Fruit fly (Drosophila melanogaster) whole organism, embryonic: ENCODE data around the gene Mvl.

Experiments
- C15 ChIP-seq: fragments of 200-800 bp; sonication (Bioruptor generic); IDR thresholded peaks from 3 replicates; pipeline ENCODE4 v1.3.6; 2022; ENCODE audit warnings: missing biosample characterization, missing genetic modification characterization
- CG10209 ChIP-seq: fragments of 200-800 bp; sonication (Bioruptor generic); optimal IDR thresholded peaks from 3 replicates; lab custom pipeline; 2017; ENCODE audit warnings: missing biosample characterization, mild to moderate bottlenecking, missing genetic modification characterization, missing genetic modification reagents
- CG12769 ChIP-seq: fragments of 200-800 bp; sonication (Bioruptor generic); optimal IDR thresholded peaks from 2 replicates; lab custom pipeline; 2019; ENCODE audit warnings: missing biosample characterization, mild to moderate bottlenecking, missing genetic modification characterization, moderate library complexity
- CG13624 ChIP-seq: fragments of 200-800 bp; sonication (Bioruptor generic); optimal IDR thresholded peaks from 2 replicates; lab custom pipeline; 2016; ENCODE audit warnings: missing biosample characterization, missing genetic modification characterization
- CG13775 ChIP-seq: fragments of 200-800 bp; sonication (Bioruptor generic); optimal IDR thresholded peaks from 3 replicates; lab custom pipeline; 2017; ENCODE audit warnings: missing biosample characterization, mild to moderate bottlenecking, missing genetic modification characterization
- CG1529 ChIP-seq: fragments of 200-800 bp; sonication (Bioruptor generic); optimal IDR thresholded peaks from 3 replicates; lab custom pipeline; 2018; ENCODE audit warnings: missing biosample characterization, missing genetic modification characterization
- CG15601 ChIP-seq: fragments of 200-800 bp; sonication (Bioruptor generic); optimal IDR thresholded peaks from 3 replicates; lab custom pipeline; 2019; ENCODE audit warnings: missing biosample characterization, mild to moderate bottlenecking, missing genetic modification characterization, moderate library complexity
- CG17361 ChIP-seq: fragments of 200-800 bp; sonication (Bioruptor generic); IDR thresholded peaks from 3 replicates; pipeline ENCODE4 v1.3.6; 2022; ENCODE audit warnings: missing biosample characterization, missing genetic modification characterization
- CG2875 ChIP-seq: fragments of 200-800 bp; sonication (Bioruptor generic); optimal IDR thresholded peaks from 2 replicates; lab custom pipeline; 2017; ENCODE audit warnings: missing biosample characterization, mild to moderate bottlenecking, missing genetic modification characterization, missing genetic modification reagents
- CG2889 ChIP-seq: fragments of 200-800 bp; sonication (Bioruptor generic); IDR thresholded peaks from 3 replicates; pipeline ENCODE4 v1.3.6; 2022; ENCODE audit warnings: missing biosample characterization, missing genetic modification characterization
- CG30431 ChIP-seq: fragments of 200-800 bp; sonication (Bioruptor generic); optimal IDR thresholded peaks from 2 replicates; lab custom pipeline; 2017; ENCODE audit warnings: missing biosample characterization, missing genetic modification characterization
- CG31388 ChIP-seq: fragments of 200-800 bp; sonication (Bioruptor generic); optimal IDR thresholded peaks from 2 replicates; lab custom pipeline; 2016; ENCODE audit warnings: missing biosample characterization, missing genetic modification characterization
- CG31441 ChIP-seq: fragments of 200-800 bp; sonication (Bioruptor generic); IDR thresholded peaks from 2 replicates; pipeline ENCODE4 v1.3.6; 2022; ENCODE audit warnings: missing biosample characterization, missing genetic modification characterization
- CG4617 ChIP-seq: fragments of 200-800 bp; sonication (Bioruptor generic); optimal IDR thresholded peaks from 3 replicates; lab custom pipeline; 2016; ENCODE audit warnings: missing biosample characterization, missing genetic modification characterization, borderline replicate concordance
- CG7372 ChIP-seq: fragments of 200-800 bp; sonication (Bioruptor generic); IDR thresholded peaks from 2 replicates; pipeline ENCODE4 v1.3.6; 2022; ENCODE audit warnings: missing biosample characterization, missing genetic modification characterization
- Dll ChIP-seq: fragments of 200-800 bp; sonication (Bioruptor generic); IDR thresholded peaks from 4 replicates; pipeline ENCODE4 v1.3.6; 2022; ENCODE audit warnings: missing biosample characterization, missing genetic modification characterization; ENCODE audit not compliant: partially characterized antibody
- Fer1 ChIP-seq: fragments of 200-800 bp; sonication (Bioruptor generic); optimal IDR thresholded peaks from 2 replicates; lab custom pipeline; 2017; ENCODE audit warnings: missing biosample characterization, mild to moderate bottlenecking, missing genetic modification characterization
- Hey ChIP-seq: fragments of 200-800 bp; sonication (Bioruptor generic); optimal IDR thresholded peaks from 3 replicates; lab custom pipeline; 2018; ENCODE audit warnings: missing biosample characterization, mild to moderate bottlenecking, missing genetic modification characterization
- HmgD ChIP-seq: fragments of 200-800 bp; sonication (Bioruptor generic); optimal IDR thresholded peaks from 3 replicates; lab custom pipeline; 2016; ENCODE audit warnings: missing biosample characterization, missing genetic modification characterization
- Hmr ChIP-seq: fragments of 200-800 bp; sonication (Bioruptor generic); optimal IDR thresholded peaks from 3 replicates; lab custom pipeline; 2017; ENCODE audit warnings: mild to moderate bottlenecking, missing biosample characterization, missing genetic modification reagents, missing genetic modification characterization
- MESR4 ChIP-seq: fragments of 200-800 bp; sonication (Bioruptor generic); optimal IDR thresholded peaks from 2 replicates; lab custom pipeline; 2018; ENCODE audit warnings: missing biosample characterization, mild to moderate bottlenecking, missing genetic modification characterization, moderate library complexity
- Meics ChIP-seq: fragments of 200-800 bp; sonication (Bioruptor generic); optimal IDR thresholded peaks from 2 replicates; lab custom pipeline; 2017; ENCODE audit warnings: missing biosample characterization, mild to moderate bottlenecking, missing genetic modification characterization
- Nf-YC ChIP-seq: fragments of 200-800 bp; optimal IDR thresholded peaks from 3 replicates; lab custom pipeline; 2019; ENCODE audit warnings: missing biosample characterization, mild to moderate bottlenecking, missing genetic modification characterization, moderate library complexity
- Side ChIP-seq: fragments of 200-800 bp; sonication (Bioruptor generic); optimal IDR thresholded peaks from 2 replicates; lab custom pipeline; 2016; ENCODE audit warnings: missing biosample characterization, missing genetic modification characterization
- Ssrp ChIP-seq: fragments of 200-800 bp; sonication (Bioruptor generic); optimal IDR thresholded peaks from 2 replicates; lab custom pipeline; 2018; ENCODE audit warnings: missing biosample characterization, mild to moderate bottlenecking, missing genetic modification characterization, moderate library complexity
- Xrp1 ChIP-seq: fragments of 200-800 bp; sonication (Bioruptor generic); IDR thresholded peaks from 2 replicates; pipeline ENCODE4 v1.3.6; 2022; ENCODE audit warnings: missing biosample characterization, missing genetic modification characterization
- ara ChIP-seq: fragments of 200-800 bp; sonication (Bioruptor generic); IDR thresholded peaks from 2 replicates; pipeline ENCODE4 v1.3.6; 2022; ENCODE audit warnings: missing biosample characterization, missing genetic modification characterization
- ato ChIP-seq: fragments of 200-800 bp; sonication (Bioruptor generic); IDR thresholded peaks from 2 replicates; pipeline ENCODE4 v1.3.6; 2022; ENCODE audit warnings: missing biosample characterization, missing genetic modification characterization; ENCODE audit not compliant: partially characterized antibody
- ewg ChIP-seq: fragments of 200-800 bp; sonication (Bioruptor generic); optimal IDR thresholded peaks from 3 replicates; lab custom pipeline; 2017; ENCODE audit warnings: mild to moderate bottlenecking, missing biosample characterization, missing genetic modification reagents, missing genetic modification characterization
- gce ChIP-seq: fragments of 200-800 bp; sonication (Bioruptor generic); IDR thresholded peaks from 3 replicates; pipeline ENCODE4 v1.3.6; 2022; ENCODE audit warnings: missing biosample characterization, missing genetic modification characterization
- gem ChIP-seq: fragments of 200-800 bp; sonication (Bioruptor generic); optimal IDR thresholded peaks from 2 replicates; lab custom pipeline; 2019; ENCODE audit warnings: missing biosample characterization, mild to moderate bottlenecking, missing genetic modification characterization, moderate library complexity
- gfzf ChIP-seq: fragments of 200-800 bp; sonication (Bioruptor generic); optimal IDR thresholded peaks from 2 replicates; lab custom pipeline; 2016; ENCODE audit warnings: missing biosample characterization, mild to moderate bottlenecking, missing genetic modification characterization, moderate library complexity
- ham ChIP-seq: fragments of 200-800 bp; sonication (Bioruptor generic); IDR thresholded peaks from 2 replicates; pipeline ENCODE4 v1.3.6; 2022; ENCODE audit warnings: missing biosample characterization, missing genetic modification characterization
- ind ChIP-seq: fragments of 200-800 bp; sonication (Bioruptor generic); optimal IDR thresholded peaks from 3 replicates; lab custom pipeline; 2016; ENCODE audit warnings: missing biosample characterization, missing genetic modification characterization
- insv ChIP-seq, 2 experiments: fragments of 200-800 bp; sonication (Bioruptor generic); optimal IDR thresholded peaks; 3 replicates each; lab custom pipeline; 2016 to 2018; ENCODE audit warnings: missing biosample characterization in 2 of 2, missing genetic modification characterization in 2 of 2
- inv ChIP-seq: fragments of 200-800 bp; sonication (Bioruptor generic); IDR thresholded peaks from 2 replicates; pipeline ENCODE4 v1.3.6; 2022; ENCODE audit warnings: missing biosample characterization, missing genetic modification characterization; ENCODE audit not compliant: partially characterized antibody
- jigr1 ChIP-seq: fragments of 200-800 bp; sonication (Bioruptor generic); IDR thresholded peaks from 3 replicates; pipeline ENCODE4 v1.3.6; 2022; ENCODE audit warnings: missing biosample characterization, missing genetic modification characterization
- luna ChIP-seq: fragments of 200-800 bp; sonication (Bioruptor generic); optimal IDR thresholded peaks from 2 replicates; lab custom pipeline; 2016; ENCODE audit warnings: missing biosample characterization, missing genetic modification characterization
- mld ChIP-seq: fragments of 200-800 bp; sonication (Bioruptor generic); IDR thresholded peaks from 3 replicates; pipeline ENCODE4 v1.3.6; 2022; ENCODE audit warnings: missing biosample characterization, missing genetic modification characterization; ENCODE audit not compliant: partially characterized antibody
- nerfin-1 ChIP-seq: fragments of 200-800 bp; sonication (Bioruptor generic); optimal IDR thresholded peaks from 3 replicates; lab custom pipeline; 2019; ENCODE audit warnings: missing biosample characterization, mild to moderate bottlenecking, missing genetic modification characterization, moderate library complexity
- odd ChIP-seq: fragments of 200-800 bp; sonication (Bioruptor generic); optimal IDR thresholded peaks from 2 replicates; lab custom pipeline; 2017; ENCODE audit warnings: missing biosample characterization, mild to moderate bottlenecking, missing genetic modification characterization
- sc ChIP-seq, 3 experiments: fragments of >200 bp in 2 of 3; fragments of 200-800 bp in 1 of 3; sonication (Bioruptor generic) in 1 of 3; optimal IDR thresholded peaks; 2 replicates in 2 of 3; 3 replicates in 1 of 3; lab custom pipeline; 2017; ENCODE audit warnings: mild to moderate bottlenecking in 1 of 3, missing biosample characterization in 1 of 3, missing genetic modification characterization in 1 of 3, missing genetic modification reagents in 1 of 3
- sim ChIP-seq: fragments of 200-800 bp; sonication (Bioruptor generic); IDR thresholded peaks from 2 replicates; pipeline ENCODE4 v1.3.6; 2022; ENCODE audit warnings: missing biosample characterization, missing genetic modification characterization
- so ChIP-seq: fragments of 200-800 bp; sonication (Bioruptor generic); IDR thresholded peaks from 3 replicates; pipeline ENCODE4 v1.3.6; 2022; ENCODE audit warnings: missing biosample characterization, missing genetic modification characterization
- sqz ChIP-seq: fragments of 200-800 bp; sonication (Bioruptor generic); optimal IDR thresholded peaks from 3 replicates; lab custom pipeline; 2018; ENCODE audit warnings: missing biosample characterization, mild to moderate bottlenecking, missing genetic modification characterization
- tup ChIP-seq: fragments of 200-800 bp; sonication (Bioruptor generic); optimal IDR thresholded peaks from 2 replicates; lab custom pipeline; 2016; ENCODE audit warnings: missing biosample characterization, mild to moderate bottlenecking, missing genetic modification characterization, moderate library complexity
- unpg ChIP-seq: fragments of 200-800 bp; sonication (Bioruptor generic); optimal IDR thresholded peaks from 3 replicates; lab custom pipeline; 2018; ENCODE audit warnings: missing biosample characterization, mild to moderate bottlenecking, missing genetic modification characterization, moderate library complexity
- vnd ChIP-seq: fragments of 200-800 bp; sonication (Bioruptor generic); IDR thresholded peaks from 3 replicates; pipeline ENCODE4 v1.3.6; 2022; ENCODE audit warnings: missing biosample characterization, missing genetic modification characterization; ENCODE audit not compliant: partially characterized antibody
- yki ChIP-seq: fragments of >200 bp; optimal IDR thresholded peaks from 3 replicates; lab custom pipeline; 2018

Gene Mvl

DNA sequence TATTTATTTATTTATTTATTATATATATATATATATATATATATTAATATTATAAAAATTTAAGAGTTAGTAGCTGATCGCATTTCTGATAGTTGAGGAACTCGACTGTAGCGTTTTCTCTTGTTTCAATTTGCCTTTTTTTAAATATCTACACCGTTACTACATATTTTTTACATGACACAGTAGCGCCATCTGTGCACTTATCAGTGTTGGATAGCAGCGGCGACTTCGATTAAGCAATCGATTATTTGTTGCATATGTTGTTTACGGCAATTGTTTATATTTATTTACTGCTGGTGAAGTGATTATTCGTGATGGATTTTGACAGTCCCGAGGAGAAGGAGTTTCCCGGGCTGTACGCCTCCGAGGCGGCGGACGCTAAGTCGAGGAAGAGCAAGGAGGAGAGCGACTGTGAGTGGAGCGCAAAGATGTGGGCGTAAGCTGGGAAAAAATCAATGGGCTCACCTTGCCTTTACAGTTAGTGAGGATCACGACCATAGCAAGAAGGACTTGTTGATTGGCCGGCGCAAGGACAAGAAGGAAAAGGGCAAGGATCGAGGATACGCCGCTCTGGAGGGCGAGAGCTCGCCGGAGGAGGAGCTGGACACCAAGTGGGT is 43.0 kb downstream of the Mvl start, which contains the start of gene Rlip (continued):
- TF ChIP-seq vnd: no peak
- peak; percentile 50 for TF ChIP-seq Fer1 (GFP tag; lab: Kevin White, UChicago)
- TF ChIP-seq CG30431: no peak
- TF ChIP-seq luna (GFP tag; lab: Kevin White, UChicago): peak; percentile 14
- peak; percentile 53 for TF ChIP-seq inv (GFP tag; lab: Robert Waterston, UW)
- peak; percentile 65 for TF ChIP-seq Side (GFP tag; lab: Kevin White, UChicago)
- peak; percentile 24 for TF ChIP-seq gfzf (GFP tag; lab: Kevin White, UChicago)
- no peak for TF ChIP-seq nerfin-1 (tag; lab: Kevin White, UChicago)
- TF ChIP-seq tup (GFP tag; lab: Kevin White, UChicago): peak; percentile 36
- TF ChIP-seq sc (optimal IDR thresholded peaks at IDR 0.05; lab: Kevin White, UChicago): no peak
- no peak for TF ChIP-seq sc (GFP tag; optimal IDR thresholded peaks at IDR 0.05; lab: Kevin White, UChicago)
- no peak for TF ChIP-seq CG2875 (GFP tag; lab: Kevin White, UChicago)
- TF ChIP-seq ind (GFP tag; lab: Kevin White, UChicago): peak; percentile 41
- no peak for TF ChIP-seq ewg
- peak; percentile 38; the same call in 1 of the 4 replicates for TF ChIP-seq Dll (GFP tag; lab: Robert Waterston, UW)
- no peak for TF ChIP-seq C15 (GFP tag; lab: Robert Waterston, UW)
- TF ChIP-seq gem (tag; lab: Kevin White, UChicago): peak; percentile 34
- TF ChIP-seq CG17361: peak; percentile 43; the same call in 1 of the 3 replicates
- no peak for TF ChIP-seq CG15601 (tag; lab: Kevin White, UChicago)
- no peak for TF ChIP-seq Ssrp (tag; lab: Kevin White, UChicago)
- peak; percentile 5 for TF ChIP-seq CG12769 (tag; lab: Kevin White, UChicago)
- TF ChIP-seq Xrp1 (GFP tag; lab: Robert Waterston, UW): peak; percentile 40; the same call in 1 of the 2 replicates
- peak; percentile 54 for TF ChIP-seq MESR4 (GFP tag; lab: Kevin White, UChicago)
- peak; percentile 58; the same call in 1 of the 2 replicates for TF ChIP-seq ato (GFP tag; lab: Robert Waterston, UW)
- peak; percentile 19 for TF ChIP-seq Nf-YC
- TF ChIP-seq mld (GFP tag; lab: Robert Waterston, UW): peak; percentile 63; the same call in 1 of the 3 replicates
- TF ChIP-seq jigr1 (GFP tag; lab: Robert Waterston, UW): no peak
- no peak for TF ChIP-seq CG13775 (GFP tag; lab: Kevin White, UChicago)
- peak; percentile 55 for TF ChIP-seq Hmr (GFP tag; lab: Kevin White, UChicago)
- peak; percentile 72 for TF ChIP-seq CG13624 (GFP tag; lab: Kevin White, UChicago)
- no peak for TF ChIP-seq CG31388 (GFP tag; lab: Kevin White, UChicago)
- no peak for TF ChIP-seq Hey (tag; lab: Kevin White, UChicago)
- TF ChIP-seq CG4617 (GFP tag; lab: Kevin White, UChicago): peak; percentile 83
- TF ChIP-seq unpg (GFP tag; lab: Kevin White, UChicago): no peak
- no peak for TF ChIP-seq sim (GFP tag; lab: Robert Waterston, UW)
- no peak for TF ChIP-seq CG2889 (GFP tag; lab: Robert Waterston, UW)
- peak; percentile 24 for TF ChIP-seq CG10209
- no peak for TF ChIP-seq odd (GFP tag; lab: Kevin White, UChicago)
- TF ChIP-seq HmgD (GFP tag; lab: Kevin White, UChicago): peak; percentile 38
- TF ChIP-seq gce (GFP tag; lab: Robert Waterston, UW): no peak
- no peak for TF ChIP-seq insv (GFP tag; optimal IDR thresholded peaks at IDR 0.05; lab: Kevin White, UChicago)
- TF ChIP-seq so (GFP tag; lab: Robert Waterston, UW): no peak
- no peak for TF ChIP-seq ham (GFP tag; lab: Robert Waterston, UW)
- no peak for TF ChIP-seq CG31441 (GFP tag; lab: Robert Waterston, UW)
- TF ChIP-seq ara (GFP tag; lab: Robert Waterston, UW): no peak
- TF ChIP-seq yki (lab: Kevin White, UChicago): no peak
- no peak for TF ChIP-seq CG1529
- no peak for TF ChIP-seq CG7372 (GFP tag; lab: Robert Waterston, UW)
- TF ChIP-seq sqz: no peak
- TF ChIP-seq Meics (GFP tag; lab: Kevin White, UChicago): peak; percentile 19
